Worm (Caenorhabditis elegans) whole organism, young adult: ENCODE results near the gene H20E11.3.
A peak's percentile ranks its signal among the peaks of the same experiment; 100 is the strongest.

Experiments used
- B0019.2 ChIP-seq: fragments of 200-800 bp; sonication (Bioruptor generic); conservative IDR thresholded peaks from 2 replicates; pipeline ENCODE4 v1.3.6; 2022; ENCODE audit warnings: missing genetic modification reagents, missing genetic modification characterization, missing compliant biosample characterization
- B0035.1 ChIP-seq: sonication (generic microtip); optimal IDR thresholded peaks from 2 replicates; lab custom pipeline; 2016; ENCODE audit warnings: missing genetic modification characterization, mild to moderate bottlenecking, missing compliant biosample characterization, missing genotype, missing genetic modification reagents
- B0261.1 ChIP-seq: sonication (generic microtip); optimal IDR thresholded peaks from 2 replicates; lab custom pipeline; 2016; ENCODE audit warnings: mild to moderate bottlenecking, missing genetic modification characterization, moderate library complexity, missing compliant biosample characterization
- C06A6.2 ChIP-seq: fragments of 200-800 bp; sonication (Bioruptor generic); conservative IDR thresholded peaks from 2 replicates; pipeline ENCODE4 v1.3.6; 2022; ENCODE audit warnings: missing genetic modification characterization, missing compliant biosample characterization
- D2030.7 ChIP-seq: fragments of 200-800 bp; sonication (Bioruptor generic); IDR thresholded peaks from 2 replicates; pipeline ENCODE4 v1.3.6; 2022; ENCODE audit warnings: missing genetic modification reagents, missing genetic modification characterization, missing compliant biosample characterization
- F10E7.11 ChIP-seq: sonication (generic microtip); optimal IDR thresholded peaks from 2 replicates; lab custom pipeline; 2017; ENCODE audit warnings: mild to moderate bottlenecking, missing genetic modification characterization, moderate library complexity, missing compliant biosample characterization
- F23B12.7 ChIP-seq: sonication (generic microtip); optimal IDR thresholded peaks from 2 replicates; lab custom pipeline; 2017; ENCODE audit warnings: missing genetic modification characterization, mild to moderate bottlenecking, missing compliant biosample characterization, antibody characterized with exemption, moderate library complexity; ENCODE audit not compliant: insufficient read depth
- F39B2.1 ChIP-seq: fragments of 200-800 bp; sonication (Bioruptor generic); IDR thresholded peaks from 2 replicates; pipeline ENCODE4 v1.3.6; 2022; ENCODE audit warnings: missing genetic modification reagents, missing genetic modification characterization, missing compliant biosample characterization
- F49E8.2 ChIP-seq: sonication (generic microtip); optimal IDR thresholded peaks from 3 replicates; lab custom pipeline; 2017; ENCODE audit warnings: missing genetic modification characterization, mild to moderate bottlenecking, missing compliant biosample characterization, antibody characterized with exemption, moderate library complexity; ENCODE audit not compliant: insufficient read depth
- F55B11.4 ChIP-seq: sonication (generic microtip); optimal IDR thresholded peaks from 2 replicates; lab custom pipeline; 2016; ENCODE audit warnings: missing compliant biosample characterization, missing genetic modification characterization, borderline replicate concordance; ENCODE audit not compliant: insufficient read depth
- F57A8.1 ChIP-seq: fragments of 200-800 bp; sonication (Bioruptor generic); optimal IDR thresholded peaks from 2 replicates; lab custom pipeline; 2018; ENCODE audit warnings: mild to moderate bottlenecking, missing genetic modification characterization, moderate library complexity, missing compliant biosample characterization
- Y95B8A.8 ChIP-seq: fragments of 200-800 bp; sonication (Bioruptor generic); IDR thresholded peaks from 2 replicates; pipeline ENCODE4 v1.3.6; 2022; ENCODE audit warnings: missing genetic modification reagents, missing genetic modification characterization, missing compliant biosample characterization
- attf-5 ChIP-seq: fragments of 200-800 bp; sonication (Bioruptor generic); optimal IDR thresholded peaks from 2 replicates; lab custom pipeline; 2018; ENCODE audit warnings: mild to moderate bottlenecking, missing genetic modification characterization, missing compliant biosample characterization
- attf-6 ChIP-seq: fragments of 200-800 bp; sonication (Bioruptor generic); IDR thresholded peaks from 2 replicates; pipeline ENCODE4 v1.3.6; 2022; ENCODE audit warnings: missing genetic modification reagents, missing genetic modification characterization, missing compliant biosample characterization
- ccch-3 ChIP-seq: fragments of 200-800 bp; sonication (Bioruptor generic); optimal IDR thresholded peaks from 2 replicates; lab custom pipeline; 2018; ENCODE audit warnings: mild to moderate bottlenecking, missing genetic modification characterization, missing compliant biosample characterization
- ceh-27 ChIP-seq: fragments of 200-800 bp; sonication (Bioruptor generic); optimal IDR thresholded peaks from 2 replicates; lab custom pipeline; 2018; ENCODE audit warnings: mild to moderate bottlenecking, missing genetic modification characterization, moderate library complexity, missing compliant biosample characterization
- die-1 ChIP-seq: sonication (generic microtip); optimal IDR thresholded peaks from 2 replicates; lab custom pipeline; 2016; ENCODE audit warnings: missing genotype, mild to moderate bottlenecking, missing genetic modification characterization, missing compliant biosample characterization
- efl-1 ChIP-seq: fragments of 150-350 bp; optimal IDR thresholded peaks from 2 replicates; lab custom pipeline; 2014; ENCODE audit warnings: missing biosample characterization, missing genetic modification reagents, missing genetic modification characterization
- egl-44 ChIP-seq: fragments of 200-800 bp; sonication (Bioruptor generic); IDR thresholded peaks from 2 replicates; pipeline ENCODE4 v1.3.6; 2022; ENCODE audit warnings: missing genetic modification reagents, missing genetic modification characterization, missing compliant biosample characterization
- gei-17 ChIP-seq: fragments of 200-800 bp; sonication (Bioruptor generic); optimal IDR thresholded peaks from 2 replicates; lab custom pipeline; 2018; ENCODE audit warnings: mild to moderate bottlenecking, missing genetic modification characterization, missing compliant biosample characterization
- hlh-12 ChIP-seq: sonication (generic microtip); optimal IDR thresholded peaks from 2 replicates; lab custom pipeline; 2016; ENCODE audit warnings: missing genetic modification characterization, missing compliant biosample characterization
- hmg-1.2 ChIP-seq: fragments of 200-800 bp; sonication (Bioruptor generic); IDR thresholded peaks from 2 replicates; pipeline ENCODE4 v1.3.6; 2022; ENCODE audit warnings: missing genetic modification reagents, missing genetic modification characterization, missing compliant biosample characterization
- hrde-1 ChIP-seq: sonication (generic microtip); optimal IDR thresholded peaks from 2 replicates; lab custom pipeline; 2016; ENCODE audit warnings: missing genetic modification characterization, mild to moderate bottlenecking, missing compliant biosample characterization, moderate library complexity, missing genotype, missing genetic modification reagents, borderline replicate concordance
- let-607 ChIP-seq, 2 experiments: fragments of 200-800 bp in 1 of 2; sonication (Bioruptor generic) in 1 of 2; sonication (generic microtip) in 1 of 2; optimal IDR thresholded peaks; 2 replicates each; lab custom pipeline; 2016 to 2018; ENCODE audit warnings: mild to moderate bottlenecking in 2 of 2, missing compliant biosample characterization in 2 of 2, missing genetic modification characterization in 2 of 2, moderate library complexity in 2 of 2, missing genotype in 1 of 2
- lin-35 ChIP-seq, 3 experiments: fragments of 150-350 bp in 2 of 3; sonication (generic microtip) in 1 of 3; optimal IDR thresholded peaks; 2 replicates each; lab custom pipeline; 2014 to 2018; ENCODE audit warnings: missing biosample characterization in 3 of 3, missing genetic modification characterization in 3 of 3, missing genetic modification reagents in 3 of 3
- lin-54 ChIP-seq: fragments of 200-800 bp; sonication (Bioruptor generic); optimal IDR thresholded peaks from 2 replicates; lab custom pipeline; 2018; ENCODE audit warnings: mild to moderate bottlenecking, missing genetic modification characterization, missing compliant biosample characterization
- lir-1 ChIP-seq: fragments of 200-800 bp; sonication (Bioruptor generic); conservative IDR thresholded peaks from 2 replicates; pipeline ENCODE4 v1.3.6; 2022; ENCODE audit warnings: missing genetic modification reagents, missing genetic modification characterization, missing compliant biosample characterization
- lsy-27 ChIP-seq: sonication (generic microtip); optimal IDR thresholded peaks from 2 replicates; lab custom pipeline; 2017; ENCODE audit warnings: missing genetic modification characterization, mild to moderate bottlenecking, missing compliant biosample characterization, antibody characterized with exemption, missing genotype, borderline replicate concordance; ENCODE audit not compliant: insufficient read depth
- mes-4 ChIP-seq: sonication (generic microtip); optimal IDR thresholded peaks from 2 replicates; lab custom pipeline; 2016; ENCODE audit warnings: missing genotype, missing genetic modification characterization, missing compliant biosample characterization
- mxl-1 ChIP-seq: sonication (generic microtip); optimal IDR thresholded peaks from 2 replicates; lab custom pipeline; 2016; ENCODE audit warnings: missing genetic modification characterization, missing compliant biosample characterization
- nfyb-1 ChIP-seq: fragments of 200-800 bp; sonication (Bioruptor generic); IDR thresholded peaks from 2 replicates; pipeline ENCODE4 v1.3.6; 2022; ENCODE audit warnings: missing genetic modification reagents, missing genetic modification characterization, missing compliant biosample characterization
- nhr-120 ChIP-seq: fragments of 200-800 bp; sonication (Bioruptor generic); IDR thresholded peaks from 2 replicates; pipeline ENCODE4 v1.3.6; 2022; ENCODE audit warnings: missing genetic modification characterization, missing compliant biosample characterization
- nhr-179 ChIP-seq: sonication (generic microtip); optimal IDR thresholded peaks from 2 replicates; lab custom pipeline; 2016; ENCODE audit warnings: mild to moderate bottlenecking, missing genetic modification characterization, missing compliant biosample characterization
- nhr-90 ChIP-seq: sonication (generic microtip); optimal IDR thresholded peaks from 2 replicates; lab custom pipeline; 2016; ENCODE audit warnings: missing genotype, mild to moderate bottlenecking, missing genetic modification characterization, missing compliant biosample characterization
- pbrm-1 ChIP-seq: fragments of 200-800 bp; sonication (Bioruptor generic); IDR thresholded peaks from 2 replicates; pipeline ENCODE4 v1.3.6; 2022; ENCODE audit warnings: missing genetic modification reagents, missing genetic modification characterization, missing compliant biosample characterization
- rcor-1 ChIP-seq: fragments of 200-800 bp; sonication (Bioruptor generic); IDR thresholded peaks from 2 replicates; pipeline ENCODE4 v1.3.6; 2022; ENCODE audit warnings: missing genetic modification reagents, missing genetic modification characterization, missing compliant biosample characterization
- rec-8 ChIP-seq, 2 experiments: sonication (generic microtip); optimal IDR thresholded peaks; 2 replicates each; lab custom pipeline; 2016; ENCODE audit warnings: mild to moderate bottlenecking in 2 of 2, missing genetic modification characterization in 2 of 2, missing genetic modification reagents in 2 of 2, missing genotype in 2 of 2, missing biosample characterization in 1 of 2, missing compliant biosample characterization in 1 of 2, moderate library complexity in 1 of 2
- repo-1 ChIP-seq: sonication (generic microtip); optimal IDR thresholded peaks from 2 replicates; lab custom pipeline; 2017; ENCODE audit warnings: mild to moderate bottlenecking, missing genetic modification characterization, missing compliant biosample characterization
- snpc-1.1 ChIP-seq: sonication (generic microtip); optimal IDR thresholded peaks from 2 replicates; lab custom pipeline; 2017; ENCODE audit warnings: missing genetic modification characterization, mild to moderate bottlenecking, missing compliant biosample characterization, antibody characterized with exemption, moderate library complexity, missing genotype, missing genetic modification reagents; ENCODE audit not compliant: insufficient read depth
- snpc-1.3 ChIP-seq: sonication (generic microtip); optimal IDR thresholded peaks from 2 replicates; lab custom pipeline; 2017; ENCODE audit warnings: missing genetic modification characterization, mild to moderate bottlenecking, missing compliant biosample characterization, antibody characterized with exemption, moderate library complexity, missing genotype, missing genetic modification reagents; ENCODE audit not compliant: insufficient read depth
- tbp1 ChIP-seq: fragments of 200-800 bp; sonication (Bioruptor generic); optimal IDR thresholded peaks from 2 replicates; lab custom pipeline; 2018; ENCODE audit warnings: mild to moderate bottlenecking, missing genetic modification characterization, missing compliant biosample characterization
- tbx-9 ChIP-seq: sonication (generic microtip); optimal IDR thresholded peaks from 2 replicates; lab custom pipeline; 2016; ENCODE audit warnings: borderline replicate concordance, missing genetic modification characterization, inconsistent platforms, missing compliant biosample characterization
- zfh-2 ChIP-seq: fragments of 200-800 bp; sonication (Bioruptor generic); conservative IDR thresholded peaks from 2 replicates; pipeline ENCODE4 v1.3.6; 2022; ENCODE audit warnings: missing genetic modification reagents, missing genetic modification characterization, missing compliant biosample characterization
- ztf-25 ChIP-seq: fragments of 200-800 bp; sonication (Bioruptor generic); IDR thresholded peaks from 2 replicates; pipeline ENCODE4 v1.3.6; 2022; ENCODE audit warnings: missing genetic modification reagents, missing genetic modification characterization, missing compliant biosample characterization
- ztf-3 ChIP-seq: fragments of 200-800 bp; sonication (Bioruptor generic); optimal IDR thresholded peaks from 2 replicates; lab custom pipeline; 2018; ENCODE audit warnings: mild to moderate bottlenecking, missing genetic modification characterization, missing compliant biosample characterization

Gene H20E11.3

ce11 chrIV:6790438-6791124 is 34.0 kb upstream of the H20E11.3 start, which contains the start of the genes C17H12.2 and vha-8:
TSS of gene C17H12.2 (minus strand) at chrIV:6790488.
TSS of gene vha-8 (plus strand) at chrIV:6791074.
- TF ChIP-seq B0261.1 (tag; lab: Kevin White, UChicago) (no peak), let-607 (tag; optimal IDR thresholded peaks at IDR 0.05; lab: Kevin White, UChicago) (peak in 1 of 2 experiments; percentile 19), snpc-1.1 (tag; lab: Kevin White, UChicago) (no peak), nfyb-1 (peak; percentile 73; the same call in 1 of the 2 replicates), Y95B8A.8 (GFP tag; lab: Robert Waterston, UW) (no peak), die-1 (tag; lab: Kevin White, UChicago) (no peak), pbrm-1 (peak; percentile 84), ztf-25 (GFP tag; lab: Robert Waterston, UW) (no peak), lir-1 (GFP tag; lab: Robert Waterston, UW) (no peak), D2030.7 (GFP tag; lab: Robert Waterston, UW) (no peak), F23B12.7 (tag; lab: Kevin White, UChicago) (peak; percentile 85), rec-8 (tag; optimal IDR thresholded peaks at IDR 0.05; lab: Kevin White, UChicago) (no peak), ztf-3 (GFP tag; lab: Kevin White, UChicago) (no peak), C06A6.2 (0 out of 2 replicates have a peak, but pooled peaks have one; percentile 28), F10E7.11 (tag; lab: Kevin White, UChicago) (no peak), mxl-1 (tag; lab: Kevin White, UChicago) (no peak), tbx-9 (no peak), hlh-12 (no peak), snpc-1.3 (tag; lab: Kevin White, UChicago) (no peak), lsy-27 (tag; lab: Kevin White, UChicago) (no peak), nhr-90 (tag; lab: Kevin White, UChicago) (peak; percentile 40), hmg-1.2 (GFP tag; lab: Robert Waterston, UW) (peak; percentile 28; the same call in 1 of the 2 replicates), tbp1 (GFP tag; lab: Kevin White, UChicago) (peak; percentile 48), lin-54 (GFP tag; lab: Kevin White, UChicago) (peak; percentile 73), attf-6 (GFP tag; lab: Robert Waterston, UW) (no peak), efl-1 (peak; percentile 41), F57A8.1 (GFP tag; lab: Kevin White, UChicago) (no peak), hrde-1 (tag; lab: Kevin White, UChicago) (no peak), F49E8.2 (no peak), F39B2.1 (GFP tag; lab: Robert Waterston, UW) (no peak), nhr-179 (tag; lab: Kevin White, UChicago) (no peak), ccch-3 (GFP tag; lab: Kevin White, UChicago) (no peak), repo-1 (tag; lab: Kevin White, UChicago) (peak; percentile 32), attf-5 (peak; percentile 96), F55B11.4 (tag; lab: Kevin White, UChicago) (no peak), egl-44 (GFP tag; lab: Robert Waterston, UW) (0 out of 2 replicates have a peak, but pooled peaks have one; percentile 51), ceh-27 (GFP tag; lab: Kevin White, UChicago) (peak; percentile 91), nhr-120 (no peak), rcor-1 (GFP tag; lab: Robert Waterston, UW) (0 out of 2 replicates have a peak, but pooled peaks have one; percentile 46), lin-35 (GFP tag; optimal IDR thresholded peaks at IDR 0.05; lab: Kevin White, UChicago) (peak in 1 of 3 experiments; percentile 84), B0019.2 (GFP tag; lab: Robert Waterston, UW) (no peak), gei-17 (GFP tag; lab: Kevin White, UChicago) (peak; percentile 9), mes-4 (tag; lab: Kevin White, UChicago) (no peak), B0035.1 (tag; lab: Kevin White, UChicago) (no peak), zfh-2 (GFP tag; lab: Robert Waterston, UW) (peak; percentile 55; the same call in 1 of the 2 replicates)
